In the genomic region with DNA sequence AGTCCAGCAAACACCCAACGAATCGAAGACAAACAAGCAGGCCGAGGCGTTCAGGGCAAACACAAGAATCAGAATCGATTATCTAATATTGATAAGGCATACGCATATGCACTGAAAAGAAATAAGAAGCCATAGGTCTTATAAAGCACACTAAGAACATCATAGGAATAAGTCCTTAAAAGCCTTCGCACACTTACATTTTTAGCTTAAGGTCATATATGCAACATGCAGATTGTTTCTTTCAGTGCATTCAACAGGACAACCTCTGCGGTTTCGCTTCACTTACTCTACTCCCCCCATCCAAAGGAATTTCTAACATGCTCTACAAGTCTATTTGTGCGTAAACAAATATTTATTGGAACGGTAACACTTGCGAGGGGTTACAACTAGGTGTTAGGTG, we compare ENCODE assay signal across 1 fruit fly cellular context.
TF ChIP-seq lines count a peak whose summit lies in the region.

No protein-coding gene starts in this region.

TF ChIP-seq in whole organism, embryonic, 481 proteins besides CTCF, POLR2A, EP300 and RAD21 (continued from another document):
- TF ChIP-seq Lim3 (GFP tag; IDR thresholded peaks at IDR 0.05; lab: Robert Waterston, UW) (no peak), tx (GFP tag; optimal IDR thresholded peaks at IDR 0.05; lab: Kevin White, UChicago) (peak; percentile 14), Sox100B (GFP tag; optimal IDR thresholded peaks at IDR 0.05; lab: Kevin White, UChicago) (peak; percentile 14), CHES-1-like (GFP tag; optimal IDR thresholded peaks at IDR 0.05; lab: Kevin White, UChicago) (peak; percentile 34), CG13624 (GFP tag; optimal IDR thresholded peaks at IDR 0.05; lab: Kevin White, UChicago) (peak; percentile 8), CG1024 (GFP tag; IDR thresholded peaks at IDR 0.05; lab: Robert Waterston, UW) (peak; percentile 55; the same call in 1 of the 2 replicates), CG17829 (tag; optimal IDR thresholded peaks at IDR 0.05; lab: Kevin White, UChicago) (peak; percentile 65), CG14667 (GFP tag; IDR thresholded peaks at IDR 0.05; lab: Robert Waterston, UW) (peak; percentile 54; the same call in 1 of the 2 replicates), dati (GFP tag; IDR thresholded peaks at IDR 0.05; lab: Robert Waterston, UW) (no peak), Sin3A (optimal IDR thresholded peaks at IDR 0.05; lab: Kevin White, UChicago) (no peak), TFAM (GFP tag; optimal IDR thresholded peaks at IDR 0.05; lab: Kevin White, UChicago) (peak; percentile 54), Jarid2 (GFP tag; optimal IDR thresholded peaks at IDR 0.05; lab: Kevin White, UChicago) (peak; percentile 17), CG3163 (GFP tag; optimal IDR thresholded peaks at IDR 0.05; lab: Kevin White, UChicago) (peak; percentile 35), pros (GFP tag; optimal IDR thresholded peaks at IDR 0.05; lab: Kevin White, UChicago) (peak; percentile 7), CG18764 (GFP tag; optimal IDR thresholded peaks at IDR 0.05; lab: Kevin White, UChicago) (peak; percentile 28), prd (optimal IDR thresholded peaks at IDR 0.05; lab: Kevin White, UChicago) (no peak), prd (GFP tag; IDR thresholded peaks at IDR 0.05; lab: Robert Waterston, UW) (peak; percentile 86), CG31441 (GFP tag; IDR thresholded peaks at IDR 0.05; lab: Robert Waterston, UW) (peak; percentile 64), pan (optimal IDR thresholded peaks at IDR 0.05; lab: Kevin White, UChicago) (no peak), pan (GFP tag; optimal IDR thresholded peaks at IDR 0.05 in 1 of 2, IDR thresholded peaks at IDR 0.05 in 1 of 2) (peak in 1 of 2 experiments; percentile 67), her (GFP tag; optimal IDR thresholded peaks at IDR 0.05; lab: Kevin White, UChicago) (peak; percentile 24), Opbp (GFP tag; IDR thresholded peaks at IDR 0.05; lab: Robert Waterston, UW; ENCODE audit: partially characterized antibody) (no peak), phol (tag; optimal IDR thresholded peaks at IDR 0.05; lab: Kevin White, UChicago) (peak; percentile 70), scrt (GFP tag; optimal IDR thresholded peaks at IDR 0.05; lab: Kevin White, UChicago) (peak; percentile 8), Ets65A (GFP tag; lab: Kevin White, UChicago) (peak; percentile 89), cwo (GFP tag; optimal IDR thresholded peaks at IDR 0.05; lab: Kevin White, UChicago) (no peak), ranshi (GFP tag; IDR thresholded peaks at IDR 0.05; lab: Robert Waterston, UW) (peak; percentile 30; the same call in 1 of the 2 replicates), CG34224 (GFP tag; IDR thresholded peaks at IDR 0.05; lab: Robert Waterston, UW; ENCODE audit: partially characterized antibody) (no peak), Elba2 (GFP tag; optimal IDR thresholded peaks at IDR 0.05; lab: Kevin White, UChicago) (no peak), NFAT (GFP tag; IDR thresholded peaks at IDR 0.05; lab: Robert Waterston, UW) (no peak), twi (tag; optimal IDR thresholded peaks at IDR 0.05; lab: Kevin White, UChicago) (peak; percentile 44), CG14014 (GFP tag; IDR thresholded peaks at IDR 0.05; lab: Robert Waterston, UW) (no peak), dan (GFP tag; IDR thresholded peaks at IDR 0.05; lab: Robert Waterston, UW) (peak; percentile 49; the same call in 1 of the 2 replicates), z (GFP tag; IDR thresholded peaks at IDR 0.05; lab: Robert Waterston, UW) (no peak; the same call in 2 of the 3 replicates), Hr51 (GFP tag; optimal IDR thresholded peaks at IDR 0.05; lab: Kevin White, UChicago) (peak; percentile 16 to 22), ttk (GFP tag; IDR thresholded peaks at IDR 0.05; lab: Robert Waterston, UW) (peak; percentile 24; the same call in 1 of the 2 replicates), jumu (GFP tag; optimal IDR thresholded peaks at IDR 0.05; lab: Kevin White, UChicago) (peak; percentile 49), ara (GFP tag; IDR thresholded peaks at IDR 0.05; lab: Robert Waterston, UW) (peak; percentile 88), ewg (GFP tag; optimal IDR thresholded peaks at IDR 0.05; lab: Kevin White, UChicago) (peak; percentile 41), CG12659 (GFP tag; optimal IDR thresholded peaks at IDR 0.05; lab: Kevin White, UChicago) (peak; percentile 19), CG12769 (tag; optimal IDR thresholded peaks at IDR 0.05; lab: Kevin White, UChicago) (peak; percentile 26), CG15696 (tag; optimal IDR thresholded peaks at IDR 0.05; lab: Kevin White, UChicago) (peak; percentile 72), CG31365 (tag; optimal IDR thresholded peaks at IDR 0.05; lab: Kevin White, UChicago) (no peak), D (optimal IDR thresholded peaks at IDR 0.05; lab: Kevin White, UChicago) (no peak), D (GFP tag; optimal IDR thresholded peaks at IDR 0.05; lab: Kevin White, UChicago) (peak; percentile 58), CG11696 (GFP tag; IDR thresholded peaks at IDR 0.05; lab: Robert Waterston, UW) (0 out of 2 replicates have a peak, but pooled peaks have one; percentile 40), CG8281 (tag; optimal IDR thresholded peaks at IDR 0.05; lab: Kevin White, UChicago) (peak; percentile 34), fd96Cb (tag; optimal IDR thresholded peaks at IDR 0.05; lab: Kevin White, UChicago) (peak; percentile 57), CG10462 (GFP tag; optimal IDR thresholded peaks at IDR 0.05; lab: Kevin White, UChicago) (peak; percentile 39), CG42726 (GFP tag; IDR thresholded peaks at IDR 0.05; lab: Robert Waterston, UW; ENCODE audit: partially characterized antibody) (no peak), Dfd (GFP tag; optimal IDR thresholded peaks at IDR 0.05; lab: Kevin White, UChicago) (no peak), CG10979 (tag; optimal IDR thresholded peaks at IDR 0.05; lab: Kevin White, UChicago) (peak; percentile 79), E2f2 (GFP tag; IDR thresholded peaks at IDR 0.05; lab: Robert Waterston, UW) (peak; percentile 20; the same call in 1 of the 2 replicates), eyg (GFP tag; optimal IDR thresholded peaks at IDR 0.05; lab: Kevin White, UChicago) (no peak), CG14441 (GFP tag; IDR thresholded peaks at IDR 0.05; lab: Robert Waterston, UW) (peak; percentile 51), tup (GFP tag; optimal IDR thresholded peaks at IDR 0.05; lab: Kevin White, UChicago) (peak; percentile 8), ap (GFP tag; IDR thresholded peaks at IDR 0.05; lab: Robert Waterston, UW) (peak; percentile 44; the same call in 1 of the 2 replicates), CG15269 (tag; optimal IDR thresholded peaks at IDR 0.05; lab: Kevin White, UChicago) (no peak), CG15073 (GFP tag; optimal IDR thresholded peaks at IDR 0.05; lab: Kevin White, UChicago) (no peak), gce (GFP tag; IDR thresholded peaks at IDR 0.05; lab: Robert Waterston, UW) (0 out of 3 replicates have a peak, but pooled peaks have one; percentile 60), lov (optimal IDR thresholded peaks at IDR 0.05; lab: Kevin White, UChicago) (no peak), lov (GFP tag; IDR thresholded peaks at IDR 0.05; lab: Robert Waterston, UW) (0 out of 3 replicates have a peak, but pooled peaks have one; percentile 21), jigr1 (GFP tag; IDR thresholded peaks at IDR 0.05; lab: Robert Waterston, UW) (0 out of 3 replicates have a peak, but pooled peaks have one; percentile 33), CG30020 (tag; optimal IDR thresholded peaks at IDR 0.05; lab: Kevin White, UChicago) (no peak), MESR4 (GFP tag; optimal IDR thresholded peaks at IDR 0.05; lab: Kevin White, UChicago) (no peak), CG4404 (GFP tag; IDR thresholded peaks at IDR 0.05; lab: Robert Waterston, UW) (peak; percentile 64), CoRest (tag; optimal IDR thresholded peaks at IDR 0.05; lab: Kevin White, UChicago) (peak; percentile 70), esg (GFP tag; conservative IDR thresholded peaks at IDR 0.05; lab: Robert Waterston, UW) (0 out of 2 replicates have a peak, but pooled peaks have one; percentile 16), Side (GFP tag; optimal IDR thresholded peaks at IDR 0.05; lab: Kevin White, UChicago) (peak; percentile 44), CG12219 (GFP tag; optimal IDR thresholded peaks at IDR 0.05; lab: Kevin White, UChicago) (no peak), CG17612 (GFP tag; IDR thresholded peaks at IDR 0.05; lab: Robert Waterston, UW) (no peak), btn (GFP tag; optimal IDR thresholded peaks at IDR 0.05; lab: Kevin White, UChicago) (peak; percentile 57), p53 (GFP tag; optimal IDR thresholded peaks at IDR 0.05; lab: Kevin White, UChicago) (peak; percentile 3), Usf (GFP tag; optimal IDR thresholded peaks at IDR 0.05; lab: Kevin White, UChicago) (no peak), HHEX (GFP tag; optimal IDR thresholded peaks at IDR 0.05; lab: Kevin White, UChicago) (peak; percentile 32), gem (tag; optimal IDR thresholded peaks at IDR 0.05; lab: Kevin White, UChicago) (peak; percentile 76), CG11093 (GFP tag; IDR thresholded peaks at IDR 0.05; lab: Robert Waterston, UW) (peak; percentile 55; the same call in 2 of the 3 replicates), CG11723 (GFP tag; optimal IDR thresholded peaks at IDR 0.05; lab: Kevin White, UChicago) (peak; percentile 51), psq (GFP tag; optimal IDR thresholded peaks at IDR 0.05; lab: Kevin White, UChicago) (peak; percentile 15), slp2 (GFP tag; optimal IDR thresholded peaks at IDR 0.05; lab: Kevin White, UChicago) (peak; percentile 41), Ssrp (tag; optimal IDR thresholded peaks at IDR 0.05; lab: Kevin White, UChicago) (peak; percentile 58), CG1603 (tag; optimal IDR thresholded peaks at IDR 0.05; lab: Kevin White, UChicago) (peak; percentile 75), CG6854 (GFP tag; optimal IDR thresholded peaks at IDR 0.05; lab: Kevin White, UChicago) (no peak), unc-4 (GFP tag; IDR thresholded peaks at IDR 0.05; lab: Robert Waterston, UW; ENCODE audit: partially characterized antibody) (no peak), dysf (GFP tag; IDR thresholded peaks at IDR 0.05; lab: Robert Waterston, UW) (0 out of 3 replicates have a peak, but pooled peaks have one; percentile 42), hb (GFP tag; IDR thresholded peaks at IDR 0.05; lab: Robert Waterston, UW; ENCODE audit: partially characterized antibody) (no peak), CG6689 (GFP tag; IDR thresholded peaks at IDR 0.05; lab: Robert Waterston, UW) (0 out of 2 replicates have a peak, but pooled peaks have one; percentile 33), row (GFP tag; IDR thresholded peaks at IDR 0.05; lab: Robert Waterston, UW) (peak; percentile 67), sens (GFP tag; lab: Kevin White, UChicago) (peak; percentile 96), CG7987 (GFP tag; optimal IDR thresholded peaks at IDR 0.05; lab: Kevin White, UChicago) (no peak), CG6254 (GFP tag; optimal IDR thresholded peaks at IDR 0.05; lab: Kevin White, UChicago) (peak; percentile 59), Oaz (GFP tag; IDR thresholded peaks at IDR 0.05; lab: Robert Waterston, UW) (no peak), CG12391 (tag; optimal IDR thresholded peaks at IDR 0.05; lab: Kevin White, UChicago) (peak; percentile 68), CG7357 (GFP tag; IDR thresholded peaks at IDR 0.05; lab: Robert Waterston, UW) (peak; percentile 53; the same call in 1 of the 3 replicates), ash1 (GFP tag; optimal IDR thresholded peaks at IDR 0.05; lab: Kevin White, UChicago) (peak; percentile 51), ind (GFP tag; optimal IDR thresholded peaks at IDR 0.05; lab: Kevin White, UChicago) (peak; percentile 54), Spps (tag; optimal IDR thresholded peaks at IDR 0.05; lab: Kevin White, UChicago) (peak; percentile 62), Hmx (GFP tag; optimal IDR thresholded peaks at IDR 0.05; lab: Kevin White, UChicago) (no peak), hkb (optimal IDR thresholded peaks at IDR 0.05; lab: Kevin White, UChicago) (no peak), hkb (GFP tag; IDR thresholded peaks at IDR 0.05; lab: Robert Waterston, UW) (peak; percentile 70), CG12071 (GFP tag; optimal IDR thresholded peaks at IDR 0.05; lab: Kevin White, UChicago) (no peak), CG7786 (GFP tag; optimal IDR thresholded peaks at IDR 0.05; lab: Kevin White, UChicago) (peak; percentile 51), lbe (GFP tag; optimal IDR thresholded peaks at IDR 0.05; lab: Kevin White, UChicago) (no peak), ems (GFP tag; optimal IDR thresholded peaks at IDR 0.05; lab: Kevin White, UChicago) (peak; percentile 19), ham (GFP tag; IDR thresholded peaks at IDR 0.05; lab: Robert Waterston, UW) (no peak), CG3281 (GFP tag; optimal IDR thresholded peaks at IDR 0.05; lab: Kevin White, UChicago) (no peak), D19A (tag; optimal IDR thresholded peaks at IDR 0.05; lab: Kevin White, UChicago) (peak; percentile 51), Rx (GFP tag; IDR thresholded peaks at IDR 0.05; lab: Robert Waterston, UW) (peak; percentile 55), CG9609 (GFP tag; optimal IDR thresholded peaks at IDR 0.05; lab: Kevin White, UChicago) (peak; percentile 38), hbn (GFP tag; IDR thresholded peaks at IDR 0.05; lab: Robert Waterston, UW; ENCODE audit: partially characterized antibody) (no peak), exex (tag; optimal IDR thresholded peaks at IDR 0.05; lab: Kevin White, UChicago) (no peak), zf30C (GFP tag; optimal IDR thresholded peaks at IDR 0.05; lab: Kevin White, UChicago) (peak; percentile 67), CG11560 (tag; IDR thresholded peaks at IDR 0.05; lab: Robert Waterston, UW) (no peak), az2 (GFP tag; optimal IDR thresholded peaks at IDR 0.05; lab: Kevin White, UChicago) (peak; percentile 72), rib (GFP tag; IDR thresholded peaks at IDR 0.05; lab: Robert Waterston, UW) (no peak)
